Worm (Caenorhabditis elegans): ENCODE data around the gene R11D1.10.

DNA sequence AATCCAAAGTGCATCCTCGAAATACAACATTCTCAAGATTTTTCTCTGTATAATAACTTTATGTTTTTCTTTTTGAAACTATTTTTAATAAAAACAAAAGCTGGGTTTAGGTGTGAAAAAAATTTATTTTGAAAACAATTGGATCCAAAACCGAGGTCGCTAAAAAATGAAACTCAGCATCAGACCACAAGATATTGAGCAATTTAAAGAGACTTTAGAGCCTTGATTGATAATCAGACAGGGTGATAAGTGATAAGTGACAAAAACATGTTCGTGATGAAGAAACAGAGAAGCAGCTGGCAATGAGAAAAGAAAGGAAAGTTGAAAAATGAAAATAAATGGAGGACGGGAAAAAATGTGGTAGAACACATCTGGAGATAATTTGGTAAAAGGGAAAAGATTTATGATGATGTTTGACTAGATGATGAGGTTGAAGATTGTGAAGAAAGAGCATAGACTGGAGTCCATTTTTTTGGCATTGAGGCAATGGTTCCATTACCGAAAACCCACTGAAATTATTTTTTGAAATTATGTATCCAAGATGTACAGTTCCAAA is 22.3 kb downstream of the R11D1.10 start, which contains the start of gene C15C8.6:
- TF ChIP-seq T22C8.4 (GFP tag; IDR thresholded peaks at IDR 0.05): no peak
- TF ChIP-seq tab-1 (GFP tag; IDR thresholded peaks at IDR 0.05): no peak

Measured in whole organism, midembryonic.